Worm (Caenorhabditis elegans): ENCODE measurements around the gene cest-24.

cest-24 gene

ce11 chrV:6322749-6323367 lies 6.1 kb downstream of the cest-24 start:
- TF ChIP-seq nhr-23 (tag; optimal IDR thresholded peaks at IDR 0.05) (peak; percentile 53), nhr-25 (tag; optimal IDR thresholded peaks at IDR 0.05) (peak; percentile 68), R02D3.7 (tag; optimal IDR thresholded peaks at IDR 0.05) (no peak), fkh-10 (GFP tag; optimal IDR thresholded peaks at IDR 0.05) (no peak), nhr-43 (tag; optimal IDR thresholded peaks at IDR 0.05; ENCODE audit: poor library complexity, severe bottlenecking) (peak; percentile 20)

- no peak for TF ChIP-seq nhr-12 (tag; optimal IDR thresholded peaks at IDR 0.05)
- no peak for TF ChIP-seq pqm-1 (tag; optimal IDR thresholded peaks at IDR 0.05)
- no peak for TF ChIP-seq sea-2 (GFP tag; optimal IDR thresholded peaks at IDR 0.05)
- no peak for TF ChIP-seq nhr-237 (tag; optimal IDR thresholded peaks at IDR 0.05)
- no peak for TF ChIP-seq hmg-11 (tag; optimal IDR thresholded peaks at IDR 0.05)
- TF ChIP-seq fkh-2 (tag; optimal IDR thresholded peaks at IDR 0.05) = no peak
- no peak for TF ChIP-seq egl-5 (tag; optimal IDR thresholded peaks at IDR 0.05)
- no peak for TF ChIP-seq ztf-4 (tag; optimal IDR thresholded peaks at IDR 0.05)
- no peak for TF ChIP-seq elt-3 (tag; optimal IDR thresholded peaks at IDR 0.05)
- TF ChIP-seq ztf-11 (tag; optimal IDR thresholded peaks at IDR 0.05) = no peak
These were observed 6.9 kb downstream of the cest-24 start for ce11 chrV:6323602-6324001.

ce11 chrV:6326394-6326793 lies 9.7 kb downstream of the cest-24 start:
- TF ChIP-seq elt-3 (tag; optimal IDR thresholded peaks at IDR 0.05) (peak in 1 of 3 experiments; percentile 33), fos-1 (tag; optimal IDR thresholded peaks at IDR 0.05) (no peak), nhr-28 (tag; optimal IDR thresholded peaks at IDR 0.05) (no peak), ama-1 (optimal IDR thresholded peaks at IDR 0.05) (peak; percentile 9)

ce11 chrV:6326980-6327379 lies 10.2 kb downstream of the cest-24 start, which contains the start of gene fbxa-202:
fbxa-202 (plus strand) TSS chrV:6327280.
- TF ChIP-seq lsy-12 (tag; optimal IDR thresholded peaks at IDR 0.05) (no peak), ztf-11 (tag; optimal IDR thresholded peaks at IDR 0.05) (no peak), pha-4 (tag; optimal IDR thresholded peaks at IDR 0.05) (no peak), snpc-4 (tag; optimal IDR thresholded peaks at IDR 0.05) (no peak), eor-1 (tag; optimal IDR thresholded peaks at IDR 0.05) (no peak), ZK546.5 (tag; optimal IDR thresholded peaks at IDR 0.05) (no peak), tbx-2 (tag; optimal IDR thresholded peaks at IDR 0.05) (no peak), pqm-1 (tag; optimal IDR thresholded peaks at IDR 0.05) (no peak), unc-39 (tag; optimal IDR thresholded peaks at IDR 0.05) (no peak), egl-5 (tag; optimal IDR thresholded peaks at IDR 0.05) (no peak), ama-1 (optimal IDR thresholded peaks at IDR 0.05) (no peak)

- no peak for TF ChIP-seq nhr-28 (tag; optimal IDR thresholded peaks at IDR 0.05)
These were observed 12.2 kb downstream of the cest-24 start, which contains the start of gene T28C12.2 for ce11 chrV:6328897-6329296. T28C12.2 (plus strand) TSS chrV:6329197.

ce11 chrV:6331607-6332006 lies 14.9 kb downstream of the cest-24 start, which contains the start of gene T28C12.1:
T28C12.1 (plus strand) TSS chrV:6331907.
- TF ChIP-seq tbx-2 (tag; optimal IDR thresholded peaks at IDR 0.05) (no peak), nhr-25 (tag; optimal IDR thresholded peaks at IDR 0.05) (no peak), ceh-9 (tag; optimal IDR thresholded peaks at IDR 0.05) (no peak), ztf-11 (tag; optimal IDR thresholded peaks at IDR 0.05) (no peak), R02D3.7 (tag; optimal IDR thresholded peaks at IDR 0.05) (no peak), eor-1 (tag; optimal IDR thresholded peaks at IDR 0.05) (no peak), pqm-1 (tag; optimal IDR thresholded peaks at IDR 0.05) (no peak), zag-1 (tag; optimal IDR thresholded peaks at IDR 0.05) (no peak), fos-1 (tag; optimal IDR thresholded peaks at IDR 0.05) (no peak), egl-27 (tag; optimal IDR thresholded peaks at IDR 0.05) (no peak), ceh-16 (tag; optimal IDR thresholded peaks at IDR 0.05) (no peak)

ce11 chrV:6335226-6335625 lies 18.5 kb downstream of the cest-24 start:
- TF ChIP-seq nhr-43 (tag; optimal IDR thresholded peaks at IDR 0.05; ENCODE audit: poor library complexity, severe bottlenecking) (peak; percentile 35), nhr-28 (tag; optimal IDR thresholded peaks at IDR 0.05) (no peak), elt-2 (tag; optimal IDR thresholded peaks at IDR 0.05) (peak; percentile 57)
